Fruit fly (Drosophila melanogaster) whole organism, embryonic: ENCODE data around the gene CG32447.

Experiments
- Abd-B ChIP-seq: fragments of 200-800 bp; sonication (Bioruptor generic); optimal IDR thresholded peaks from 2 replicates; lab custom pipeline; 2018; ENCODE audit warnings: missing biosample characterization, mild to moderate bottlenecking, missing genetic modification characterization, moderate library complexity
- B-H2 ChIP-seq: fragments of 200-800 bp; sonication (Bioruptor generic); optimal IDR thresholded peaks from 2 replicates; lab custom pipeline; 2018; ENCODE audit warnings: missing biosample characterization, mild to moderate bottlenecking, missing genetic modification characterization
- CG11504 ChIP-seq: fragments of 200-800 bp; sonication (Bioruptor generic); optimal IDR thresholded peaks from 3 replicates; lab custom pipeline; 2019; ENCODE audit warnings: missing biosample characterization, mild to moderate bottlenecking, missing genetic modification characterization, moderate library complexity
- CG11560 ChIP-seq: fragments of 200-800 bp; sonication (Bioruptor generic); IDR thresholded peaks from 3 replicates; pipeline ENCODE4 v1.3.6; 2022; ENCODE audit warnings: missing biosample characterization, missing genetic modification characterization
- CG14014 ChIP-seq: fragments of 200-800 bp; sonication (Bioruptor generic); IDR thresholded peaks from 2 replicates; pipeline ENCODE4 v1.3.6; 2022; ENCODE audit warnings: missing biosample characterization, missing genetic modification characterization
- CG15269 ChIP-seq: fragments of 200-800 bp; sonication (Bioruptor generic); optimal IDR thresholded peaks from 2 replicates; lab custom pipeline; 2018; ENCODE audit warnings: missing biosample characterization, mild to moderate bottlenecking, missing genetic modification characterization, moderate library complexity
- CG2120 ChIP-seq: fragments of 200-800 bp; sonication (Bioruptor generic); optimal IDR thresholded peaks from 3 replicates; lab custom pipeline; 2016; ENCODE audit warnings: missing biosample characterization, missing genetic modification characterization
- CG2678 ChIP-seq: fragments of 200-800 bp; sonication (Bioruptor generic); optimal IDR thresholded peaks from 3 replicates; lab custom pipeline; 2019; ENCODE audit warnings: missing biosample characterization, mild to moderate bottlenecking, missing genetic modification characterization, moderate library complexity
- CG30020 ChIP-seq: fragments of 200-800 bp; optimal IDR thresholded peaks from 2 replicates; lab custom pipeline; 2019; ENCODE audit warnings: missing biosample characterization, mild to moderate bottlenecking, missing genetic modification characterization, moderate library complexity
- CG31441 ChIP-seq: fragments of 200-800 bp; sonication (Bioruptor generic); IDR thresholded peaks from 2 replicates; pipeline ENCODE4 v1.3.6; 2022; ENCODE audit warnings: missing biosample characterization, missing genetic modification characterization
- CG3281 ChIP-seq: fragments of 200-800 bp; sonication (Bioruptor generic); optimal IDR thresholded peaks from 3 replicates; lab custom pipeline; 2017; ENCODE audit warnings: missing biosample characterization, mild to moderate bottlenecking, missing genetic modification characterization
- CG33213 ChIP-seq: fragments of 200-800 bp; sonication (Bioruptor generic); optimal IDR thresholded peaks from 3 replicates; lab custom pipeline; 2016; ENCODE audit warnings: missing biosample characterization, missing genetic modification characterization
- CG3407 ChIP-seq: fragments of 200-800 bp; sonication (Bioruptor generic); optimal IDR thresholded peaks from 2 replicates; lab custom pipeline; 2018; ENCODE audit warnings: missing biosample characterization, mild to moderate bottlenecking, missing genetic modification characterization
- CG34224 ChIP-seq: fragments of 200-800 bp; sonication (Bioruptor generic); IDR thresholded peaks from 3 replicates; pipeline ENCODE4 v1.3.6; 2022; ENCODE audit warnings: missing biosample characterization, missing genetic modification characterization; ENCODE audit not compliant: partially characterized antibody
- CG4282 ChIP-seq: fragments of 200-800 bp; sonication (Bioruptor generic); optimal IDR thresholded peaks from 2 replicates; lab custom pipeline; 2016; ENCODE audit warnings: missing biosample characterization, missing genetic modification characterization
- CG7987 ChIP-seq: fragments of 200-800 bp; sonication (Bioruptor generic); optimal IDR thresholded peaks from 2 replicates; lab custom pipeline; 2018; ENCODE audit warnings: missing biosample characterization, mild to moderate bottlenecking, missing genetic modification characterization, moderate library complexity
- CG8924 ChIP-seq: fragments of 200-800 bp; optimal IDR thresholded peaks from 3 replicates; lab custom pipeline; 2019; ENCODE audit warnings: missing biosample characterization, mild to moderate bottlenecking, missing genetic modification characterization, moderate library complexity
- CG8944 ChIP-seq: fragments of 200-800 bp; sonication (Bioruptor generic); optimal IDR thresholded peaks from 3 replicates; lab custom pipeline; 2016; ENCODE audit warnings: missing biosample characterization, missing genetic modification characterization
- CG9797 ChIP-seq: fragments of 200-800 bp; sonication (Bioruptor generic); optimal IDR thresholded peaks from 3 replicates; lab custom pipeline; 2018; ENCODE audit warnings: missing biosample characterization, mild to moderate bottlenecking, missing genetic modification characterization
- CHES-1-like ChIP-seq: fragments of 200-800 bp; sonication (Bioruptor generic); optimal IDR thresholded peaks from 2 replicates; lab custom pipeline; 2016; ENCODE audit warnings: missing biosample characterization, missing genetic modification characterization
- E2f1 ChIP-seq: fragments of 200-800 bp; sonication (Bioruptor generic); IDR thresholded peaks from 2 replicates; pipeline ENCODE4 v1.3.6; 2022; ENCODE audit warnings: missing biosample characterization, missing genetic modification characterization
- Fer1 ChIP-seq: fragments of 200-800 bp; sonication (Bioruptor generic); optimal IDR thresholded peaks from 2 replicates; lab custom pipeline; 2017; ENCODE audit warnings: missing biosample characterization, mild to moderate bottlenecking, missing genetic modification characterization
- Med ChIP-seq: fragments of 200-800 bp; sonication (Bioruptor generic); peaks from one replicate; lab custom pipeline; 2016; ENCODE audit warnings: missing biosample characterization, missing genetic modification characterization, mild to moderate bottlenecking, inconsistent platforms, moderate library complexity
- Meics ChIP-seq: fragments of 200-800 bp; sonication (Bioruptor generic); optimal IDR thresholded peaks from 2 replicates; lab custom pipeline; 2017; ENCODE audit warnings: missing biosample characterization, mild to moderate bottlenecking, missing genetic modification characterization
- Optix ChIP-seq: fragments of 200-800 bp; sonication (Bioruptor generic); IDR thresholded peaks from 3 replicates; pipeline ENCODE4 v1.3.6; 2022; ENCODE audit warnings: missing biosample characterization, missing genetic modification characterization
- Pdp1 ChIP-seq, 2 experiments: fragments of 200-800 bp; sonication (Bioruptor generic); optimal IDR thresholded peaks; 3 replicates each; lab custom pipeline; 2016; ENCODE audit warnings: missing biosample characterization in 2 of 2, missing genetic modification characterization in 2 of 2, mild to moderate bottlenecking in 1 of 2, moderate library complexity in 1 of 2
- Poxn ChIP-seq: fragments of 200-800 bp; sonication (Bioruptor generic); IDR thresholded peaks from 2 replicates; pipeline ENCODE4 v1.3.6; 2022; ENCODE audit warnings: missing biosample characterization, missing genetic modification characterization
- Ssrp ChIP-seq: fragments of 200-800 bp; sonication (Bioruptor generic); optimal IDR thresholded peaks from 2 replicates; lab custom pipeline; 2018; ENCODE audit warnings: missing biosample characterization, mild to moderate bottlenecking, missing genetic modification characterization, moderate library complexity
- TFAM ChIP-seq: fragments of 200-800 bp; sonication (Bioruptor generic); optimal IDR thresholded peaks from 2 replicates; lab custom pipeline; 2017; ENCODE audit warnings: missing biosample characterization, missing genetic modification characterization, inconsistent platforms
- bcd ChIP-seq: fragments of 200-800 bp; sonication (Bioruptor generic); optimal IDR thresholded peaks from 2 replicates; lab custom pipeline; 2017; ENCODE audit warnings: missing biosample characterization, mild to moderate bottlenecking, missing genetic modification characterization
- bsh ChIP-seq, 2 experiments: fragments of 200-800 bp; sonication (Bioruptor generic); optimal IDR thresholded peaks; 2 replicates each; lab custom pipeline; 2017 to 2018; ENCODE audit warnings: mild to moderate bottlenecking in 2 of 2, missing biosample characterization in 2 of 2, missing genetic modification characterization in 2 of 2, moderate library complexity in 1 of 2
- chm ChIP-seq: fragments of 200-800 bp; sonication (Bioruptor generic); IDR thresholded peaks from 2 replicates; pipeline ENCODE4 v1.3.6; 2022; ENCODE audit warnings: missing biosample characterization, missing genetic modification characterization
- corto ChIP-seq: fragments of 200-800 bp; sonication (Bioruptor generic); optimal IDR thresholded peaks from 2 replicates; lab custom pipeline; 2016; ENCODE audit warnings: missing biosample characterization, mild to moderate bottlenecking, missing genetic modification characterization, moderate library complexity
- crc ChIP-seq: fragments of 200-800 bp; sonication (Bioruptor generic); optimal IDR thresholded peaks from 2 replicates; lab custom pipeline; 2016; ENCODE audit warnings: missing biosample characterization, missing genetic modification characterization
- crol ChIP-seq: fragments of 200-800 bp; sonication (Bioruptor generic); IDR thresholded peaks from 2 replicates; pipeline ENCODE4 v1.3.6; 2022; ENCODE audit warnings: missing biosample characterization, missing genetic modification characterization
- dmrt99B ChIP-seq: fragments of 200-800 bp; sonication (Bioruptor generic); optimal IDR thresholded peaks from 2 replicates; lab custom pipeline; 2018; ENCODE audit warnings: missing biosample characterization, mild to moderate bottlenecking, missing genetic modification characterization, moderate library complexity
- ems ChIP-seq: fragments of 200-800 bp; sonication (Bioruptor generic); optimal IDR thresholded peaks from 3 replicates; lab custom pipeline; 2016; ENCODE audit warnings: missing biosample characterization, missing genetic modification characterization
- eve ChIP-seq, 2 experiments: fragments of >200 bp; optimal IDR thresholded peaks; 2 replicates each; lab custom pipeline; 2017; ENCODE audit warnings: missing biosample characterization in 2 of 2, missing genetic modification characterization in 2 of 2
- exex ChIP-seq: fragments of 200-800 bp; sonication (Bioruptor generic); optimal IDR thresholded peaks from 4 replicates; lab custom pipeline; 2018; ENCODE audit warnings: missing biosample characterization, mild to moderate bottlenecking, missing genetic modification characterization, moderate library complexity
- jing ChIP-seq: fragments of 200-800 bp; sonication (Bioruptor generic); optimal IDR thresholded peaks from 2 replicates; lab custom pipeline; 2018; ENCODE audit warnings: missing biosample characterization, mild to moderate bottlenecking, missing genetic modification characterization
- jumu ChIP-seq: fragments of 200-800 bp; sonication (Bioruptor generic); optimal IDR thresholded peaks from 3 replicates; lab custom pipeline; 2016; ENCODE audit warnings: missing biosample characterization, missing genetic modification characterization
- mirr ChIP-seq: fragments of 200-800 bp; sonication (Bioruptor generic); optimal IDR thresholded peaks from 3 replicates; lab custom pipeline; 2018; ENCODE audit warnings: missing biosample characterization, mild to moderate bottlenecking, missing genetic modification characterization
- nerfin-1 ChIP-seq: fragments of 200-800 bp; sonication (Bioruptor generic); optimal IDR thresholded peaks from 3 replicates; lab custom pipeline; 2019; ENCODE audit warnings: missing biosample characterization, mild to moderate bottlenecking, missing genetic modification characterization, moderate library complexity
- org-1 ChIP-seq: fragments of 200-800 bp; sonication (Bioruptor generic); optimal IDR thresholded peaks from 2 replicates; lab custom pipeline; 2017; ENCODE audit warnings: missing biosample characterization, missing genetic modification characterization
- pan ChIP-seq, 4 experiments: fragments of >200 bp in 3 of 4; fragments of 200-800 bp in 1 of 4; sonication (Bioruptor generic) in 1 of 4; optimal IDR thresholded peaks in 3 of 4; IDR thresholded peaks in 1 of 4; 2 replicates each; pipeline versions ENCODE4 v1.3.6 to Lab custom; 2017 to 2022; ENCODE audit warnings: missing biosample characterization in 2 of 4, missing genetic modification characterization in 2 of 4, mixed read lengths in 1 of 4
- ro ChIP-seq: fragments of 200-800 bp; sonication (Bioruptor generic); IDR thresholded peaks from 2 replicates; pipeline ENCODE4 v1.3.6; 2022; ENCODE audit warnings: missing biosample characterization, missing genetic modification characterization
- sr ChIP-seq: fragments of 200-800 bp; sonication (Bioruptor generic); IDR thresholded peaks from 3 replicates; pipeline ENCODE4 v1.3.6; 2022; ENCODE audit warnings: missing biosample characterization, missing genetic modification characterization
- stc ChIP-seq: fragments of 200-800 bp; sonication (Bioruptor generic); IDR thresholded peaks from 2 replicates; pipeline ENCODE4 v1.3.6; 2022; ENCODE audit warnings: missing biosample characterization, missing genetic modification characterization
- usp ChIP-seq: fragments of >200 bp; optimal IDR thresholded peaks from 2 replicates; lab custom pipeline; 2017; ENCODE audit warnings: missing biosample characterization, missing genetic modification characterization
- wor ChIP-seq: fragments of 200-800 bp; sonication (Bioruptor generic); IDR thresholded peaks from 2 replicates; pipeline ENCODE4 v1.3.6; 2022; ENCODE audit warnings: missing biosample characterization, missing genetic modification characterization
- zen ChIP-seq: fragments of 200-800 bp; sonication (Bioruptor generic); optimal IDR thresholded peaks from 3 replicates; lab custom pipeline; 2018; ENCODE audit warnings: missing biosample characterization, mild to moderate bottlenecking, missing genetic modification characterization, moderate library complexity

Gene CG32447

DNA sequence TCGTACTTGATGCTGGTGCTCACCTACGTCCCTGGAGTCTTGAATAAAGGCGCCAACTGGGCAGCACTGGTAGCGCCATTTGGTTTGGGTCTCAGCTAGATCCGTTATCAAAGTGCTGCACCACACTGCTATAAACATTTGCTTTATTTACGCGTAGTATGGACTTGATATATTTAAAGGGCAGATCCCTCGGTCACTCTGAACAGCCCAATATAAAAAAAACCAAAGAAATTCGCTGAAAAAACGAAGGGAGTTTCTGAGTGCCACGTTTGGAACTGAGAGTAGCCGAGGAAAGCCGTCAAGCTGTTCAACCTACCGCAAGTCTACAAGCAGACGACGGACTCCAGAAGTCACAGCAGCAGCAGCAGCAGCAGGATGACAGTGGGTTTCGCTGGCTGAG lies 65.3 kb downstream of the CG32447 start, which contains the start of gene Atox1 (continued):
- TF ChIP-seq CG30020 (tag; lab: Kevin White, UChicago) = peak; percentile 11
- no peak for TF ChIP-seq dmrt99B (tag; lab: Kevin White, UChicago)
- peak; percentile 65 for TF ChIP-seq Fer1 (GFP tag; lab: Kevin White, UChicago)
- no peak for TF ChIP-seq jing (GFP tag; lab: Kevin White, UChicago)
- peak; percentile 76 for TF ChIP-seq B-H2 (GFP tag; lab: Kevin White, UChicago)
- no peak for TF ChIP-seq CG3281
- TF ChIP-seq CG34224 (GFP tag; lab: Robert Waterston, UW) = no peak
- peak; percentile 43; the same call in 1 of the 2 replicates for TF ChIP-seq E2f1
- no peak for TF ChIP-seq TFAM (GFP tag; lab: Kevin White, UChicago)
- TF ChIP-seq Poxn (GFP tag; lab: Robert Waterston, UW) = no peak
- peak; percentile 25 for TF ChIP-seq CHES-1-like (GFP tag; lab: Kevin White, UChicago)
- TF ChIP-seq Abd-B (GFP tag; lab: Kevin White, UChicago) = peak; percentile 80
- peak; percentile 57 for TF ChIP-seq bcd (GFP tag; lab: Kevin White, UChicago)
- TF ChIP-seq Ssrp (tag; lab: Kevin White, UChicago) = no peak
- peak; percentile 43 for TF ChIP-seq Meics (GFP tag; lab: Kevin White, UChicago)
- TF ChIP-seq mirr (GFP tag; lab: Kevin White, UChicago) = peak; percentile 54
- peak; percentile 47 for TF ChIP-seq zen (tag; lab: Kevin White, UChicago)
- TF ChIP-seq CG7987 (GFP tag; lab: Kevin White, UChicago) = peak; percentile 72
- TF ChIP-seq Optix = no peak
- no peak for TF ChIP-seq CG11504
- no peak for TF ChIP-seq eve (GFP tag; optimal IDR thresholded peaks at IDR 0.05; lab: Kevin White, UChicago)
- TF ChIP-seq CG3407 = no peak
- no peak for TF ChIP-seq wor
- TF ChIP-seq CG15269 = no peak
- TF ChIP-seq ro (GFP tag; lab: Robert Waterston, UW) = no peak
- no peak for TF ChIP-seq crol
- no peak for TF ChIP-seq CG31441 (GFP tag; lab: Robert Waterston, UW)
- TF ChIP-seq pan (optimal IDR thresholded peaks at IDR 0.05; lab: Kevin White, UChicago) = no peak
- no peak for TF ChIP-seq pan (GFP tag; optimal IDR thresholded peaks at IDR 0.05 in 1 of 2, IDR thresholded peaks at IDR 0.05 in 1 of 2)
- no peak for TF ChIP-seq exex (tag; lab: Kevin White, UChicago)
- TF ChIP-seq CG33213 = peak; percentile 87
- TF ChIP-seq Pdp1 (GFP tag; optimal IDR thresholded peaks at IDR 0.05; lab: Kevin White, UChicago) = peak; percentile 10 to 53
- TF ChIP-seq CG9797 (GFP tag; lab: Kevin White, UChicago) = peak; percentile 83
- TF ChIP-seq usp = no peak
- no peak for TF ChIP-seq CG4282 (GFP tag; lab: Kevin White, UChicago)
- no peak for TF ChIP-seq ems (GFP tag; lab: Kevin White, UChicago)
- no peak for TF ChIP-seq nerfin-1 (tag; lab: Kevin White, UChicago)
- TF ChIP-seq Med = peak; percentile 92
- TF ChIP-seq CG8944 = no peak
- TF ChIP-seq CG2678 (tag; lab: Kevin White, UChicago) = no peak
- peak; percentile 24 for TF ChIP-seq jumu (GFP tag; lab: Kevin White, UChicago)
- TF ChIP-seq sr (GFP tag; lab: Robert Waterston, UW) = no peak
- TF ChIP-seq CG2120 (GFP tag; lab: Kevin White, UChicago) = peak; percentile 37
- no peak for TF ChIP-seq crc (GFP tag; lab: Kevin White, UChicago)
- TF ChIP-seq CG8924 (tag; lab: Kevin White, UChicago) = no peak
- TF ChIP-seq CG14014 = 0 out of 2 replicates have a peak, but pooled peaks have one; percentile 23
- TF ChIP-seq bsh (GFP tag; optimal IDR thresholded peaks at IDR 0.05; lab: Kevin White, UChicago) = no peak
- no peak for TF ChIP-seq org-1 (GFP tag; lab: Kevin White, UChicago)
- no peak for TF ChIP-seq corto (GFP tag; lab: Kevin White, UChicago)
- peak; percentile 54; the same call in 2 of the 3 replicates for TF ChIP-seq CG11560
- peak; percentile 30; the same call in 1 of the 2 replicates for TF ChIP-seq stc (GFP tag; lab: Robert Waterston, UW)
- TF ChIP-seq chm (GFP tag; lab: Robert Waterston, UW) = no peak
